Worm (Caenorhabditis elegans): Measurements from ENCODE around the gene F11G11.14.

Gene F11G11.14

ce11 chrII:4867476-4867875 lies 4.0 kb downstream of the F11G11.14 start, which contains the start of gene col-17:
TSS of gene col-17 (minus strand) at chrII:4867576.
- TF ChIP-seq sma-9 (GFP tag; optimal IDR thresholded peaks at IDR 0.05) = no peak
- no peak for TF ChIP-seq sma-9 (tag; optimal IDR thresholded peaks at IDR 0.05)
- TF ChIP-seq unc-62 (GFP tag; optimal IDR thresholded peaks at IDR 0.05) = no peak
- no peak for TF ChIP-seq R02D3.7 (tag; optimal IDR thresholded peaks at IDR 0.05)
- no peak for TF ChIP-seq crh-2 (tag; optimal IDR thresholded peaks at IDR 0.05)
- TF ChIP-seq mab-5 (tag; optimal IDR thresholded peaks at IDR 0.05) = no peak
- TF ChIP-seq C34F6.9 (tag; optimal IDR thresholded peaks at IDR 0.05) = no peak
- no peak for TF ChIP-seq egl-27 (tag; optimal IDR thresholded peaks at IDR 0.05)
- TF ChIP-seq gmeb-1 (tag; optimal IDR thresholded peaks at IDR 0.05) = no peak
- no peak for TF ChIP-seq alr-1 (tag; optimal IDR thresholded peaks at IDR 0.05)

- TF ChIP-seq aly-2 (tag; optimal IDR thresholded peaks at IDR 0.05) (no peak), nhr-25 (tag; optimal IDR thresholded peaks at IDR 0.05) (no peak), unc-55 (GFP tag; optimal IDR thresholded peaks at IDR 0.05) (no peak), egl-27 (tag; optimal IDR thresholded peaks at IDR 0.05) (no peak), peb-1 (tag; optimal IDR thresholded peaks at IDR 0.05) (no peak), nhr-12 (tag; optimal IDR thresholded peaks at IDR 0.05) (no peak), elt-1 (tag; optimal IDR thresholded peaks at IDR 0.05) (no peak), fos-1 (tag; optimal IDR thresholded peaks at IDR 0.05) (no peak), mab-5 (tag; optimal IDR thresholded peaks at IDR 0.05) (no peak), ZK546.5 (tag; optimal IDR thresholded peaks at IDR 0.05) (no peak), nhr-21 (tag; optimal IDR thresholded peaks at IDR 0.05) (no peak), nhr-129 (tag; optimal IDR thresholded peaks at IDR 0.05) (no peak), ama-1 (optimal IDR thresholded peaks at IDR 0.05) (no peak)
These were observed 6.4 kb downstream of the F11G11.14 start for ce11 chrII:4869793-4870343.

- TF ChIP-seq gmeb-1 (tag; optimal IDR thresholded peaks at IDR 0.05) (no peak), sma-3 (GFP tag; optimal IDR thresholded peaks at IDR 0.05) (no peak), Y55F3AM.14 (GFP tag; optimal IDR thresholded peaks at IDR 0.05) (no peak), ztf-11 (tag; optimal IDR thresholded peaks at IDR 0.05) (no peak), sma-9 (GFP tag; optimal IDR thresholded peaks at IDR 0.05) (no peak), sma-9 (tag; optimal IDR thresholded peaks at IDR 0.05) (no peak), peb-1 (tag; optimal IDR thresholded peaks at IDR 0.05) (no peak), aly-2 (tag; optimal IDR thresholded peaks at IDR 0.05) (no peak), nhr-6 (tag; optimal IDR thresholded peaks at IDR 0.05) (no peak), lin-39 (tag; optimal IDR thresholded peaks at IDR 0.05) (no peak), ztf-4 (tag; optimal IDR thresholded peaks at IDR 0.05) (no peak), ama-1 (optimal IDR thresholded peaks at IDR 0.05) (no peak), skn-1 (tag; optimal IDR thresholded peaks at IDR 0.05) (no peak), unc-62 (GFP tag; optimal IDR thresholded peaks at IDR 0.05) (no peak), lin-11 (tag; optimal IDR thresholded peaks at IDR 0.05) (no peak)
These were observed 7.2 kb downstream of the F11G11.14 start, which contains the start of gene col-20 for ce11 chrII:4870691-4871090. TSS of gene col-20 (minus strand) at chrII:4870791.

ce11 chrII:4871834-4872233 lies 8.4 kb downstream of the F11G11.14 start:
- TF ChIP-seq nhr-6 (tag; optimal IDR thresholded peaks at IDR 0.05) (no peak), blmp-1 (tag; optimal IDR thresholded peaks at IDR 0.05; ENCODE audit: insufficient read depth) (peak; percentile 53)

ce11 chrII:4873029-4873428 lies 9.5 kb downstream of the F11G11.14 start, which contains the start of gene col-73:
TSS of gene col-73 (minus strand) at chrII:4873129.
- TF ChIP-seq C34F6.9 (tag; optimal IDR thresholded peaks at IDR 0.05) (no peak), ceh-82 (tag; optimal IDR thresholded peaks at IDR 0.05) (no peak), unc-39 (tag; optimal IDR thresholded peaks at IDR 0.05) (no peak), egl-27 (tag; optimal IDR thresholded peaks at IDR 0.05) (no peak), lsy-2 (tag; optimal IDR thresholded peaks at IDR 0.05) (no peak)

ce11 chrII:4874335-4874861 lies 10.9 kb downstream of the F11G11.14 start, which contains the start of gene F11G11.15:
TSS of gene F11G11.15 (plus strand) at chrII:4874845.
- TF ChIP-seq dmd-4 (tag; optimal IDR thresholded peaks at IDR 0.05) = no peak
- peak; percentile 40 for TF ChIP-seq nhr-25 (tag; optimal IDR thresholded peaks at IDR 0.05)
- peak; percentile 63 for TF ChIP-seq blmp-1 (tag; optimal IDR thresholded peaks at IDR 0.05; ENCODE audit: insufficient read depth)
- TF ChIP-seq ceh-16 (tag; optimal IDR thresholded peaks at IDR 0.05) = no peak
- no peak for TF ChIP-seq alr-1 (tag; optimal IDR thresholded peaks at IDR 0.05)
- TF ChIP-seq F13H6.1 (tag; optimal IDR thresholded peaks at IDR 0.05) = no peak
- no peak for TF ChIP-seq ceh-82 (tag; optimal IDR thresholded peaks at IDR 0.05)
- TF ChIP-seq nhr-21 (tag; optimal IDR thresholded peaks at IDR 0.05) = peak; percentile 32
- TF ChIP-seq sma-3 (GFP tag; optimal IDR thresholded peaks at IDR 0.05) = no peak

Data from whole organism, L2 larva.